Fruit fly (Drosophila melanogaster) whole organism, embryonic: ENCODE data around the gene CG11178.

ENCODE experiments used
- Abd-B ChIP-seq: fragments of 200-800 bp; sonication (Bioruptor generic); optimal IDR thresholded peaks from 2 replicates; lab custom pipeline; 2018; ENCODE audit warnings: missing biosample characterization, mild to moderate bottlenecking, missing genetic modification characterization, moderate library complexity
- Ada2b ChIP-seq: fragments of 200-800 bp; sonication (Bioruptor generic); IDR thresholded peaks from 2 replicates; pipeline ENCODE4 v1.3.6; 2022; ENCODE audit warnings: missing biosample characterization, missing genetic modification characterization
- Adf1 ChIP-seq: fragments of 200-800 bp; sonication (Bioruptor generic); IDR thresholded peaks from 2 replicates; pipeline ENCODE4 v1.3.6; 2022; ENCODE audit warnings: missing biosample characterization, missing genetic modification characterization
- Atf-2 ChIP-seq: fragments of 200-800 bp; sonication (Bioruptor generic); optimal IDR thresholded peaks from 2 replicates; lab custom pipeline; 2016; ENCODE audit warnings: missing biosample characterization, missing genetic modification characterization
- BtbVII ChIP-seq: fragments of 200-800 bp; sonication (Bioruptor generic); optimal IDR thresholded peaks from 3 replicates; lab custom pipeline; 2017; ENCODE audit warnings: missing biosample characterization, mild to moderate bottlenecking, missing genetic modification characterization
- CG10431 ChIP-seq: fragments of 200-800 bp; sonication (Bioruptor generic); optimal IDR thresholded peaks from 3 replicates; lab custom pipeline; 2018; ENCODE audit warnings: missing biosample characterization, mild to moderate bottlenecking, missing genetic modification characterization
- CG11247 ChIP-seq: fragments of 200-800 bp; sonication (Bioruptor generic); IDR thresholded peaks from 2 replicates; pipeline ENCODE4 v1.3.6; 2022; ENCODE audit warnings: missing biosample characterization, missing genetic modification characterization
- CG12299 ChIP-seq: fragments of 200-800 bp; sonication (Bioruptor generic); optimal IDR thresholded peaks from 2 replicates; lab custom pipeline; 2018; ENCODE audit warnings: missing biosample characterization, mild to moderate bottlenecking, missing genetic modification characterization
- CG1233 ChIP-seq: fragments of 200-800 bp; sonication (Bioruptor generic); optimal IDR thresholded peaks from 4 replicates; lab custom pipeline; 2018; ENCODE audit warnings: missing biosample characterization, mild to moderate bottlenecking, missing genetic modification characterization
- CG13287 ChIP-seq: fragments of 200-800 bp; sonication (Bioruptor generic); IDR thresholded peaks from 2 replicates; pipeline ENCODE4 v1.3.6; 2022; ENCODE audit warnings: missing biosample characterization, missing genetic modification characterization; ENCODE audit not compliant: partially characterized antibody
- CG32767 ChIP-seq: fragments of 200-800 bp; sonication (Bioruptor generic); IDR thresholded peaks from 2 replicates; pipeline ENCODE4 v1.3.6; 2022; ENCODE audit warnings: missing biosample characterization, missing genetic modification characterization
- CG33213 ChIP-seq: fragments of 200-800 bp; sonication (Bioruptor generic); optimal IDR thresholded peaks from 3 replicates; lab custom pipeline; 2016; ENCODE audit warnings: missing biosample characterization, missing genetic modification characterization
- CG34422 ChIP-seq: fragments of 200-800 bp; sonication (Bioruptor generic); IDR thresholded peaks from 3 replicates; pipeline ENCODE4 v1.3.6; 2022; ENCODE audit warnings: missing biosample characterization, missing genetic modification characterization
- D ChIP-seq, 2 experiments: fragments of 200-800 bp in 1 of 2; fragments of >200 bp in 1 of 2; sonication (Bioruptor generic) in 1 of 2; optimal IDR thresholded peaks; 2 replicates in 1 of 2; 3 replicates in 1 of 2; lab custom pipeline; 2017; ENCODE audit warnings: mild to moderate bottlenecking in 1 of 2, missing biosample characterization in 1 of 2, missing genetic modification characterization in 1 of 2, missing genetic modification reagents in 1 of 2
- Fer1 ChIP-seq: fragments of 200-800 bp; sonication (Bioruptor generic); optimal IDR thresholded peaks from 2 replicates; lab custom pipeline; 2017; ENCODE audit warnings: missing biosample characterization, mild to moderate bottlenecking, missing genetic modification characterization
- HLHmδ ChIP-seq: fragments of 200-800 bp; sonication (Bioruptor generic); optimal IDR thresholded peaks from 2 replicates; lab custom pipeline; 2018; ENCODE audit warnings: missing biosample characterization, mild to moderate bottlenecking, missing genetic modification characterization, moderate library complexity
- Hmx ChIP-seq: fragments of 200-800 bp; sonication (Bioruptor generic); optimal IDR thresholded peaks from 2 replicates; lab custom pipeline; 2016; ENCODE audit warnings: missing biosample characterization, missing genetic modification characterization
- MESR4 ChIP-seq: fragments of 200-800 bp; sonication (Bioruptor generic); optimal IDR thresholded peaks from 2 replicates; lab custom pipeline; 2018; ENCODE audit warnings: missing biosample characterization, mild to moderate bottlenecking, missing genetic modification characterization, moderate library complexity
- Med ChIP-seq: fragments of 200-800 bp; sonication (Bioruptor generic); peaks from one replicate; lab custom pipeline; 2016; ENCODE audit warnings: missing biosample characterization, missing genetic modification characterization, mild to moderate bottlenecking, inconsistent platforms, moderate library complexity
- Optix ChIP-seq: fragments of 200-800 bp; sonication (Bioruptor generic); IDR thresholded peaks from 3 replicates; pipeline ENCODE4 v1.3.6; 2022; ENCODE audit warnings: missing biosample characterization, missing genetic modification characterization
- Sry-δ ChIP-seq: fragments of 200-800 bp; sonication (Bioruptor generic); optimal IDR thresholded peaks from 2 replicates; lab custom pipeline; 2016; ENCODE audit warnings: missing biosample characterization, missing genetic modification characterization
- Xbp1 ChIP-seq: fragments of 200-800 bp; sonication (Bioruptor generic); optimal IDR thresholded peaks from 3 replicates; lab custom pipeline; 2016; ENCODE audit warnings: missing biosample characterization, mild to moderate bottlenecking, missing genetic modification characterization
- abd-A ChIP-seq: fragments of 200-800 bp; sonication (Bioruptor generic); optimal IDR thresholded peaks from 3 replicates; lab custom pipeline; 2019; ENCODE audit warnings: missing biosample characterization, mild to moderate bottlenecking, missing genetic modification characterization, moderate library complexity
- chn ChIP-seq: fragments of 200-800 bp; sonication (Bioruptor generic); optimal IDR thresholded peaks from 2 replicates; lab custom pipeline; 2016; ENCODE audit warnings: missing biosample characterization, missing genetic modification characterization
- danr ChIP-seq: fragments of 200-800 bp; sonication (Bioruptor generic); IDR thresholded peaks from 2 replicates; pipeline ENCODE4 v1.3.6; 2022; ENCODE audit warnings: missing biosample characterization, missing genetic modification characterization
- en ChIP-seq: fragments of 200-800 bp; sonication (Bioruptor generic); optimal IDR thresholded peaks from 2 replicates; lab custom pipeline; 2016; ENCODE audit warnings: missing biosample characterization, missing genetic modification characterization
- ewg ChIP-seq: fragments of 200-800 bp; sonication (Bioruptor generic); optimal IDR thresholded peaks from 3 replicates; lab custom pipeline; 2017; ENCODE audit warnings: mild to moderate bottlenecking, missing biosample characterization, missing genetic modification reagents, missing genetic modification characterization
- exex ChIP-seq: fragments of 200-800 bp; sonication (Bioruptor generic); optimal IDR thresholded peaks from 4 replicates; lab custom pipeline; 2018; ENCODE audit warnings: missing biosample characterization, mild to moderate bottlenecking, missing genetic modification characterization, moderate library complexity
- eyg ChIP-seq: fragments of 200-800 bp; sonication (Bioruptor generic); optimal IDR thresholded peaks from 3 replicates; lab custom pipeline; 2016; ENCODE audit warnings: missing biosample characterization, missing genetic modification characterization
- fd96Cb ChIP-seq: fragments of 200-800 bp; sonication (Bioruptor generic); optimal IDR thresholded peaks from 2 replicates; lab custom pipeline; 2018; ENCODE audit warnings: missing biosample characterization, mild to moderate bottlenecking, missing genetic modification characterization, moderate library complexity
- grn ChIP-seq: fragments of 200-800 bp; sonication (Bioruptor generic); optimal IDR thresholded peaks from 3 replicates; lab custom pipeline; 2017; ENCODE audit warnings: missing biosample characterization, missing genetic modification characterization
- gsb ChIP-seq: fragments of 200-800 bp; sonication (Bioruptor generic); IDR thresholded peaks from 2 replicates; pipeline ENCODE4 v1.3.6; 2022; ENCODE audit warnings: missing biosample characterization, missing genetic modification characterization
- gt ChIP-seq: fragments of 200-800 bp; sonication (Bioruptor generic); IDR thresholded peaks from 2 replicates; pipeline ENCODE4 v1.3.6; 2022; ENCODE audit warnings: missing biosample characterization, missing genetic modification characterization
- hb ChIP-seq: fragments of 200-800 bp; sonication (Bioruptor generic); IDR thresholded peaks from 3 replicates; pipeline ENCODE4 v1.3.6; 2022; ENCODE audit warnings: missing biosample characterization, missing genetic modification characterization; ENCODE audit not compliant: partially characterized antibody
- kah ChIP-seq: fragments of 200-800 bp; sonication (Bioruptor generic); optimal IDR thresholded peaks from 2 replicates; lab custom pipeline; 2018; ENCODE audit warnings: missing biosample characterization, mild to moderate bottlenecking, missing genetic modification characterization
- lab ChIP-seq: fragments of 200-800 bp; sonication (Bioruptor generic); optimal IDR thresholded peaks from 3 replicates; lab custom pipeline; 2017; ENCODE audit warnings: missing biosample characterization, missing genetic modification characterization, mild to moderate bottlenecking, moderate library complexity, missing genetic modification reagents
- lbe ChIP-seq: fragments of 200-800 bp; sonication (Bioruptor generic); optimal IDR thresholded peaks from 2 replicates; lab custom pipeline; 2016; ENCODE audit warnings: missing biosample characterization, mild to moderate bottlenecking, missing genetic modification characterization
- lmd ChIP-seq: fragments of 200-800 bp; sonication (Bioruptor generic); IDR thresholded peaks from 2 replicates; pipeline ENCODE4 v1.3.6; 2022; ENCODE audit warnings: missing biosample characterization, missing genetic modification characterization
- lola ChIP-seq, 3 experiments: fragments of >200 bp in 2 of 3; fragments of 200-800 bp in 1 of 3; sonication (Bioruptor generic) in 1 of 3; optimal IDR thresholded peaks; 2 replicates each; lab custom pipeline; 2017 to 2019; ENCODE audit warnings: missing biosample characterization in 3 of 3, missing genetic modification characterization in 3 of 3, mild to moderate bottlenecking in 1 of 3, moderate library complexity in 1 of 3
- mld ChIP-seq: fragments of 200-800 bp; sonication (Bioruptor generic); IDR thresholded peaks from 3 replicates; pipeline ENCODE4 v1.3.6; 2022; ENCODE audit warnings: missing biosample characterization, missing genetic modification characterization; ENCODE audit not compliant: partially characterized antibody
- org-1 ChIP-seq: fragments of 200-800 bp; sonication (Bioruptor generic); optimal IDR thresholded peaks from 2 replicates; lab custom pipeline; 2017; ENCODE audit warnings: missing biosample characterization, missing genetic modification characterization
- otp ChIP-seq: fragments of 200-800 bp; sonication (Bioruptor generic); IDR thresholded peaks from 3 replicates; pipeline ENCODE4, ENCODE4 v1.3.6; 2022; ENCODE audit warnings: missing biosample characterization, missing genetic modification characterization
- prd ChIP-seq, 3 experiments: fragments of >200 bp in 2 of 3; fragments of 200-800 bp in 1 of 3; sonication (Bioruptor generic) in 1 of 3; optimal IDR thresholded peaks in 2 of 3; IDR thresholded peaks in 1 of 3; 2 replicates in 2 of 3; 3 replicates in 1 of 3; pipeline versions ENCODE4 v1.3.6 to Lab custom; 2017 to 2022; ENCODE audit warnings: missing biosample characterization in 1 of 3, missing genetic modification characterization in 1 of 3
- ro ChIP-seq: fragments of 200-800 bp; sonication (Bioruptor generic); IDR thresholded peaks from 2 replicates; pipeline ENCODE4 v1.3.6; 2022; ENCODE audit warnings: missing biosample characterization, missing genetic modification characterization
- so ChIP-seq: fragments of 200-800 bp; sonication (Bioruptor generic); IDR thresholded peaks from 3 replicates; pipeline ENCODE4 v1.3.6; 2022; ENCODE audit warnings: missing biosample characterization, missing genetic modification characterization
- ssp ChIP-seq: fragments of 200-800 bp; sonication (Bioruptor generic); IDR thresholded peaks from 2 replicates; pipeline ENCODE4 v1.3.6; 2022; ENCODE audit warnings: missing biosample characterization, missing genetic modification characterization
- vfl ChIP-seq: fragments of 200-800 bp; sonication (Bioruptor generic); optimal IDR thresholded peaks from 2 replicates; lab custom pipeline; 2016; ENCODE audit warnings: missing biosample characterization, missing genetic modification characterization
- wek ChIP-seq: fragments of 200-800 bp; sonication (Bioruptor generic); optimal IDR thresholded peaks from 3 replicates; lab custom pipeline; 2018; ENCODE audit warnings: missing biosample characterization, mild to moderate bottlenecking, missing genetic modification characterization, moderate library complexity
- zfh1 ChIP-seq: fragments of 200-800 bp; sonication (Bioruptor generic); IDR thresholded peaks from 3 replicates; pipeline ENCODE4 v1.3.6; 2022; ENCODE audit warnings: missing biosample characterization, missing genetic modification characterization

The CG11178 gene

dm6 chrX:13630290-13630900, 24.9 kb downstream of the CG11178 start (continued):
- TF ChIP-seq CG11247 (GFP tag; lab: Robert Waterston, UW) (no peak), lbe (GFP tag; lab: Kevin White, UChicago) (no peak), exex (tag; lab: Kevin White, UChicago) (no peak), gsb (GFP tag; lab: Robert Waterston, UW) (no peak), otp (GFP tag; lab: Robert Waterston, UW) (0 out of 3 replicates have a peak, but pooled peaks have one; percentile 37), danr (GFP tag; lab: Robert Waterston, UW) (0 out of 2 replicates have a peak, but pooled peaks have one; percentile 20), lmd (GFP tag; lab: Robert Waterston, UW) (peak; percentile 27; the same call in 1 of the 2 replicates), BtbVII (GFP tag; lab: Kevin White, UChicago) (no peak), org-1 (GFP tag; lab: Kevin White, UChicago) (peak; percentile 14), grn (GFP tag; lab: Kevin White, UChicago) (no peak), ro (GFP tag; lab: Robert Waterston, UW) (no peak), Optix (GFP tag; lab: Robert Waterston, UW) (no peak), abd-A (tag; lab: Kevin White, UChicago) (no peak), CG12299 (tag; lab: Kevin White, UChicago) (no peak), gt (no peak), MESR4 (GFP tag; lab: Kevin White, UChicago) (no peak), wek (GFP tag; lab: Kevin White, UChicago) (no peak), Ada2b (GFP tag; lab: Robert Waterston, UW) (peak; percentile 22; the same call in 1 of the 2 replicates), lola (GFP tag; optimal IDR thresholded peaks at IDR 0.05; lab: Kevin White, UChicago) (peak in 1 of 3 experiments; percentile 25), Sry-δ (GFP tag; lab: Kevin White, UChicago) (peak; percentile 11), so (GFP tag; lab: Robert Waterston, UW) (no peak), Med (GFP tag; lab: Kevin White, UChicago) (peak; percentile 81), mld (GFP tag; lab: Robert Waterston, UW) (no peak), Atf-2 (GFP tag; lab: Kevin White, UChicago) (no peak), CG10431 (no peak), kah (GFP tag; lab: Kevin White, UChicago) (no peak), Adf1 (no peak), eyg (GFP tag; lab: Kevin White, UChicago) (no peak), CG33213 (no peak), vfl (GFP tag; lab: Kevin White, UChicago) (no peak), hb (GFP tag; lab: Robert Waterston, UW) (no peak), Hmx (no peak), fd96Cb (tag; lab: Kevin White, UChicago) (peak; percentile 43), ewg (no peak), prd (optimal IDR thresholded peaks at IDR 0.05; lab: Kevin White, UChicago) (no peak), prd (GFP tag; IDR thresholded peaks at IDR 0.05; lab: Robert Waterston, UW) (peak; percentile 46; the same call in 1 of the 3 replicates), Xbp1 (GFP tag; lab: Kevin White, UChicago) (peak; percentile 41), lab (GFP tag; lab: Kevin White, UChicago) (peak; percentile 48), Abd-B (GFP tag; lab: Kevin White, UChicago) (no peak), CG32767 (GFP tag; lab: Robert Waterston, UW) (no peak), en (GFP tag; lab: Kevin White, UChicago) (peak; percentile 27), Fer1 (GFP tag; lab: Kevin White, UChicago) (no peak), CG13287 (GFP tag; lab: Robert Waterston, UW) (no peak), HLHmδ (GFP tag; lab: Kevin White, UChicago) (no peak), CG34422 (GFP tag; lab: Robert Waterston, UW) (0 out of 3 replicates have a peak, but pooled peaks have one; percentile 13), chn (GFP tag; lab: Kevin White, UChicago) (peak; percentile 17), ssp (GFP tag; lab: Robert Waterston, UW) (no peak), D (optimal IDR thresholded peaks at IDR 0.05; lab: Kevin White, UChicago) (no peak), D (GFP tag; optimal IDR thresholded peaks at IDR 0.05; lab: Kevin White, UChicago) (no peak), zfh1 (GFP tag; lab: Robert Waterston, UW) (0 out of 3 replicates have a peak, but pooled peaks have one; percentile 44), CG1233 (GFP tag; lab: Kevin White, UChicago) (no peak)
